Fruit fly (Drosophila melanogaster): ENCODE results near the gene CG17672.

- TF ChIP-seq peb (GFP tag; IDR thresholded peaks at IDR 0.05): no peak
- no peak for TF ChIP-seq bcd (GFP tag; optimal IDR thresholded peaks at IDR 0.05)
- no peak for TF ChIP-seq usp (GFP tag; optimal IDR thresholded peaks at IDR 0.05)
Measured at dm6 chr3L:13032915-13033282, 4.1 kb downstream of the CG17672 start.

All from whole organism, embryonic.